Worm (Caenorhabditis elegans) whole organism, L1 larva: Measurements from ENCODE around the gene tag-51.

Source experiments
- ama-1 ChIP-seq: fragments of 150-350 bp; optimal IDR thresholded peaks from 2 replicates; lab custom pipeline; 2014
- ces-1 ChIP-seq: fragments of 150-350 bp; optimal IDR thresholded peaks from 2 replicates; lab custom pipeline; 2014; ENCODE audit warnings: missing biosample characterization, missing genetic modification reagents, missing genetic modification characterization
- fkh-10 ChIP-seq: sonication (generic microtip); optimal IDR thresholded peaks from 2 replicates; lab custom pipeline; 2017; ENCODE audit warnings: missing biosample characterization, missing genetic modification reagents, missing genetic modification characterization
- fos-1 ChIP-seq: fragments of 150-350 bp; optimal IDR thresholded peaks from 2 replicates; lab custom pipeline; 2014; ENCODE audit warnings: missing biosample characterization, missing genetic modification characterization
- lin-13 ChIP-seq: fragments of 150-350 bp; optimal IDR thresholded peaks from 2 replicates; lab custom pipeline; 2014; ENCODE audit warnings: missing biosample characterization, missing genetic modification reagents, missing genetic modification characterization
- lin-15B ChIP-seq: fragments of 150-350 bp; sonication (generic microtip); optimal IDR thresholded peaks from 3 replicates; lab custom pipeline; 2014; ENCODE audit warnings: missing biosample characterization, missing genetic modification characterization
- nhr-237 ChIP-seq: fragments of 150-350 bp; optimal IDR thresholded peaks from 2 replicates; lab custom pipeline; 2014; ENCODE audit warnings: missing biosample characterization, missing genetic modification characterization
- nhr-47 ChIP-seq: sonication (generic microtip); optimal IDR thresholded peaks from 2 replicates; lab custom pipeline; 2016; ENCODE audit warnings: mild to moderate bottlenecking, missing genetic modification characterization, moderate library complexity, missing compliant biosample characterization
- nhr-76 ChIP-seq: sonication (generic microtip); optimal IDR thresholded peaks from 2 replicates; lab custom pipeline; 2017; ENCODE audit warnings: missing biosample characterization, missing genetic modification characterization
- sox-4 ChIP-seq: sonication (generic microtip); optimal IDR thresholded peaks from 2 replicates; lab custom pipeline; 2016; ENCODE audit warnings: missing genetic modification characterization, missing compliant biosample characterization
- unc-98 ChIP-seq: fragments of 200-800 bp; sonication (Bioruptor generic); IDR thresholded peaks from 2 replicates; pipeline ENCODE4 v1.3.6; 2022; ENCODE audit warnings: missing genetic modification characterization, missing compliant biosample characterization

ce11 chrIII:879634-880033, 25.6 kb downstream of the tag-51 start, which contains the start of the genes T24C4.5 and ucr-2.3:
- no peak for TF ChIP-seq fos-1 (tag; lab: Kevin White, UChicago)
- TF ChIP-seq nhr-47 = no peak
- TF ChIP-seq ces-1 (GFP tag; lab: Kevin White, UChicago) = no peak
- TF ChIP-seq nhr-237 (tag; lab: Kevin White, UChicago) = no peak
- TF ChIP-seq lin-15B (tag; lab: Kevin White, UChicago) = no peak
- no peak for TF ChIP-seq sox-4
- TF ChIP-seq unc-98 (GFP tag; lab: Robert Waterston, UW) = no peak
- no peak for TF ChIP-seq nhr-76 (tag; lab: Kevin White, UChicago)
- TF ChIP-seq lin-13 (GFP tag; lab: Kevin White, UChicago) = no peak
- TF ChIP-seq fkh-10 = no peak
- no peak for TF ChIP-seq ama-1 (lab: Kevin White, UChicago)
